Worm (Caenorhabditis elegans) whole organism, mixed stage, embryonic: ENCODE results near the gene K09C6.8.

ENCODE experiments used
- ceh-39 ChIP-seq: fragments of 150-350 bp; optimal IDR thresholded peaks from 2 replicates; lab custom pipeline; 2014; ENCODE audit warnings: missing biosample characterization, missing genetic modification characterization
- ces-1 ChIP-seq: fragments of 150-350 bp; optimal IDR thresholded peaks from 2 replicates; lab custom pipeline; 2014; ENCODE audit warnings: missing biosample characterization, missing genetic modification reagents, missing genetic modification characterization
- lin-13 ChIP-seq: fragments of 150-350 bp; optimal IDR thresholded peaks from 2 replicates; lab custom pipeline; 2014; ENCODE audit warnings: missing biosample characterization, missing genetic modification characterization
- mep-1 ChIP-seq: fragments of 150-350 bp; optimal IDR thresholded peaks from 2 replicates; lab custom pipeline; 2017; ENCODE audit warnings: missing biosample characterization, missing genetic modification reagents, missing genetic modification characterization, inconsistent platforms
- nhr-28 ChIP-seq: fragments of 150-350 bp; optimal IDR thresholded peaks from 2 replicates; lab custom pipeline; 2014; ENCODE audit warnings: missing biosample characterization, missing genetic modification characterization
- pha-4 ChIP-seq: fragments of 150-350 bp; optimal IDR thresholded peaks from 2 replicates; lab custom pipeline; 2018; ENCODE audit warnings: missing biosample characterization, missing genetic modification reagents, missing genetic modification characterization
- unc-39 ChIP-seq: fragments of 150-350 bp; optimal IDR thresholded peaks from 2 replicates; lab custom pipeline; 2014; ENCODE audit warnings: missing biosample characterization, missing genetic modification characterization

ce11 chrV:852184-852583 lies 9.2 kb upstream of the K09C6.8 start, which contains the start of gene K09C6.3:
- no peak for TF ChIP-seq ceh-39 (tag; lab: Kevin White, UChicago)
- no peak for TF ChIP-seq mep-1 (tag; lab: Kevin White, UChicago)
- no peak for TF ChIP-seq pha-4 (tag; lab: Kevin White, UChicago)
- no peak for TF ChIP-seq nhr-28 (tag; lab: Kevin White, UChicago)
- no peak for TF ChIP-seq ces-1
- no peak for TF ChIP-seq unc-39 (tag; lab: Kevin White, UChicago)
- TF ChIP-seq lin-13 (tag; lab: Kevin White, UChicago) = no peak
